Worm (Caenorhabditis elegans) whole organism, young adult: ENCODE data around the gene glb-30.

Experiments
- B0261.1 ChIP-seq: sonication (generic microtip); optimal IDR thresholded peaks from 2 replicates; lab custom pipeline; 2016; ENCODE audit warnings: mild to moderate bottlenecking, missing genetic modification characterization, moderate library complexity, missing compliant biosample characterization
- B0336.3 ChIP-seq: fragments of 200-800 bp; sonication (Bioruptor generic); IDR thresholded peaks from 2 replicates; pipeline ENCODE4 v1.3.6; 2022; ENCODE audit warnings: missing genetic modification characterization, missing compliant biosample characterization
- C17E4.6 ChIP-seq: fragments of 200-800 bp; sonication (Bioruptor generic); IDR thresholded peaks from 2 replicates; pipeline ENCODE4 v1.3.6; 2022; ENCODE audit warnings: missing genetic modification reagents, missing genetic modification characterization, missing compliant biosample characterization
- F10E7.11 ChIP-seq: sonication (generic microtip); optimal IDR thresholded peaks from 2 replicates; lab custom pipeline; 2017; ENCODE audit warnings: mild to moderate bottlenecking, missing genetic modification characterization, moderate library complexity, missing compliant biosample characterization
- F22D6.2 ChIP-seq: sonication (generic microtip); optimal IDR thresholded peaks from 2 replicates; lab custom pipeline; 2016; ENCODE audit warnings: mild to moderate bottlenecking, missing genetic modification characterization, missing compliant biosample characterization
- F23B12.7 ChIP-seq: sonication (generic microtip); optimal IDR thresholded peaks from 2 replicates; lab custom pipeline; 2017; ENCODE audit warnings: missing genetic modification characterization, mild to moderate bottlenecking, missing compliant biosample characterization, antibody characterized with exemption, moderate library complexity; ENCODE audit not compliant: insufficient read depth
- F49E8.2 ChIP-seq: sonication (generic microtip); optimal IDR thresholded peaks from 3 replicates; lab custom pipeline; 2017; ENCODE audit warnings: missing genetic modification characterization, mild to moderate bottlenecking, missing compliant biosample characterization, antibody characterized with exemption, moderate library complexity; ENCODE audit not compliant: insufficient read depth
- F52B5.7 ChIP-seq: sonication (generic microtip); optimal IDR thresholded peaks from 2 replicates; lab custom pipeline; 2016; ENCODE audit warnings: mild to moderate bottlenecking, missing genetic modification characterization, missing compliant biosample characterization
- F55B11.4 ChIP-seq: sonication (generic microtip); optimal IDR thresholded peaks from 2 replicates; lab custom pipeline; 2016; ENCODE audit warnings: missing compliant biosample characterization, missing genetic modification characterization, borderline replicate concordance; ENCODE audit not compliant: insufficient read depth
- F57C9.4 ChIP-seq: sonication (generic microtip); optimal IDR thresholded peaks from 2 replicates; lab custom pipeline; 2017; ENCODE audit warnings: mild to moderate bottlenecking, missing genetic modification characterization, missing compliant biosample characterization
- T26A5.8 ChIP-seq: sonication (generic microtip); optimal IDR thresholded peaks from 2 replicates; lab custom pipeline; 2016; ENCODE audit warnings: missing genetic modification characterization, missing compliant biosample characterization
- Y67H2A.10 ChIP-seq: fragments of 200-800 bp; sonication (Bioruptor generic); conservative IDR thresholded peaks from 2 replicates; pipeline ENCODE4 v1.3.6; 2022; ENCODE audit warnings: missing genetic modification reagents, missing genetic modification characterization, missing compliant biosample characterization
- Y95B8A.8 ChIP-seq: fragments of 200-800 bp; sonication (Bioruptor generic); IDR thresholded peaks from 2 replicates; pipeline ENCODE4 v1.3.6; 2022; ENCODE audit warnings: missing genetic modification reagents, missing genetic modification characterization, missing compliant biosample characterization
- ZK185.1 ChIP-seq: sonication (generic microtip); optimal IDR thresholded peaks from 2 replicates; lab custom pipeline; 2016; ENCODE audit warnings: mild to moderate bottlenecking, missing genetic modification characterization, missing compliant biosample characterization; ENCODE audit not compliant: poor library complexity, severe bottlenecking
- akir-1 ChIP-seq: fragments of 200-800 bp; sonication (Bioruptor generic); optimal IDR thresholded peaks from 2 replicates; lab custom pipeline; 2018; ENCODE audit warnings: mild to moderate bottlenecking, missing genetic modification characterization, moderate library complexity, missing compliant biosample characterization
- aptf-3 ChIP-seq: fragments of 200-800 bp; sonication (Bioruptor generic); IDR thresholded peaks from 2 replicates; pipeline ENCODE4 v1.3.6; 2022; ENCODE audit warnings: missing genetic modification characterization, missing compliant biosample characterization
- athp-1 ChIP-seq: sonication (generic microtip); optimal IDR thresholded peaks from 2 replicates; lab custom pipeline; 2017; ENCODE audit warnings: mild to moderate bottlenecking, missing genetic modification characterization, missing compliant biosample characterization
- attf-3 ChIP-seq: fragments of 200-800 bp; sonication (Bioruptor generic); conservative IDR thresholded peaks from 2 replicates; pipeline ENCODE4 v1.3.6; 2022; ENCODE audit warnings: missing genetic modification reagents, missing genetic modification characterization, missing compliant biosample characterization
- ccch-3 ChIP-seq: fragments of 200-800 bp; sonication (Bioruptor generic); optimal IDR thresholded peaks from 2 replicates; lab custom pipeline; 2018; ENCODE audit warnings: mild to moderate bottlenecking, missing genetic modification characterization, missing compliant biosample characterization
- ceh-100 ChIP-seq: fragments of 200-800 bp; sonication (Bioruptor generic); IDR thresholded peaks from 2 replicates; pipeline ENCODE4 v1.3.6; 2022; ENCODE audit warnings: missing genetic modification reagents, missing genetic modification characterization, missing compliant biosample characterization
- ceh-40 ChIP-seq: fragments of 200-800 bp; sonication (Bioruptor generic); IDR thresholded peaks from 2 replicates; pipeline ENCODE4 v1.3.6; 2022; ENCODE audit warnings: missing genetic modification characterization, missing compliant biosample characterization
- ceh-58 ChIP-seq: fragments of 200-800 bp; sonication (Bioruptor generic); IDR thresholded peaks from 2 replicates; pipeline ENCODE4 v1.3.6; 2022; ENCODE audit warnings: missing genetic modification characterization, missing compliant biosample characterization
- die-1 ChIP-seq: sonication (generic microtip); optimal IDR thresholded peaks from 2 replicates; lab custom pipeline; 2016; ENCODE audit warnings: missing genotype, mild to moderate bottlenecking, missing genetic modification characterization, missing compliant biosample characterization
- dpl-1 ChIP-seq: fragments of 150-350 bp; optimal IDR thresholded peaks from 2 replicates; lab custom pipeline; 2014; ENCODE audit warnings: missing biosample characterization, missing genetic modification reagents, missing genetic modification characterization
- egrh-3 ChIP-seq: fragments of 200-800 bp; sonication (Bioruptor generic); IDR thresholded peaks from 2 replicates; pipeline ENCODE4 v1.3.6; 2022; ENCODE audit warnings: missing genetic modification reagents, missing genetic modification characterization, missing compliant biosample characterization
- gei-17 ChIP-seq: fragments of 200-800 bp; sonication (Bioruptor generic); optimal IDR thresholded peaks from 2 replicates; lab custom pipeline; 2018; ENCODE audit warnings: mild to moderate bottlenecking, missing genetic modification characterization, missing compliant biosample characterization
- hlh-12 ChIP-seq: sonication (generic microtip); optimal IDR thresholded peaks from 2 replicates; lab custom pipeline; 2016; ENCODE audit warnings: missing genetic modification characterization, missing compliant biosample characterization
- let-526 ChIP-seq: fragments of 200-800 bp; sonication (Bioruptor generic); IDR thresholded peaks from 2 replicates; pipeline ENCODE4 v1.3.6; 2022; ENCODE audit warnings: missing genetic modification reagents, missing genetic modification characterization, missing compliant biosample characterization
- let-607 ChIP-seq, 2 experiments: fragments of 200-800 bp in 1 of 2; sonication (Bioruptor generic) in 1 of 2; sonication (generic microtip) in 1 of 2; optimal IDR thresholded peaks; 2 replicates each; lab custom pipeline; 2016 to 2018; ENCODE audit warnings: mild to moderate bottlenecking in 2 of 2, missing compliant biosample characterization in 2 of 2, missing genetic modification characterization in 2 of 2, moderate library complexity in 2 of 2, missing genotype in 1 of 2
- madf-10 ChIP-seq: sonication (generic microtip); optimal IDR thresholded peaks from 2 replicates; lab custom pipeline; 2016; ENCODE audit warnings: mild to moderate bottlenecking, missing genetic modification characterization, missing compliant biosample characterization
- mes-4 ChIP-seq: sonication (generic microtip); optimal IDR thresholded peaks from 2 replicates; lab custom pipeline; 2016; ENCODE audit warnings: missing genotype, missing genetic modification characterization, missing compliant biosample characterization
- mxl-1 ChIP-seq: sonication (generic microtip); optimal IDR thresholded peaks from 2 replicates; lab custom pipeline; 2016; ENCODE audit warnings: missing genetic modification characterization, missing compliant biosample characterization
- nhr-27 ChIP-seq: fragments of 200-800 bp; sonication (Bioruptor generic); optimal IDR thresholded peaks from 2 replicates; lab custom pipeline; 2018; ENCODE audit warnings: mild to moderate bottlenecking, missing genetic modification characterization, moderate library complexity, missing compliant biosample characterization
- pbrm-1 ChIP-seq: fragments of 200-800 bp; sonication (Bioruptor generic); IDR thresholded peaks from 2 replicates; pipeline ENCODE4 v1.3.6; 2022; ENCODE audit warnings: missing genetic modification reagents, missing genetic modification characterization, missing compliant biosample characterization
- rec-8 ChIP-seq, 2 experiments: sonication (generic microtip); optimal IDR thresholded peaks; 2 replicates each; lab custom pipeline; 2016; ENCODE audit warnings: mild to moderate bottlenecking in 2 of 2, missing genetic modification characterization in 2 of 2, missing genetic modification reagents in 2 of 2, missing genotype in 2 of 2, missing biosample characterization in 1 of 2, missing compliant biosample characterization in 1 of 2, moderate library complexity in 1 of 2
- sdz-38 ChIP-seq: sonication (generic microtip); optimal IDR thresholded peaks from 2 replicates; lab custom pipeline; 2016; ENCODE audit warnings: missing genotype, missing genetic modification characterization, missing compliant biosample characterization
- snpc-1.3 ChIP-seq: sonication (generic microtip); optimal IDR thresholded peaks from 2 replicates; lab custom pipeline; 2017; ENCODE audit warnings: missing genetic modification characterization, mild to moderate bottlenecking, missing compliant biosample characterization, antibody characterized with exemption, moderate library complexity, missing genotype, missing genetic modification reagents; ENCODE audit not compliant: insufficient read depth
- snpc-4 ChIP-seq, 5 experiments: fragments of 150-350 bp in 1 of 5; sonication (generic microtip) in 4 of 5; optimal IDR thresholded peaks; 2 replicates each; lab custom pipeline; 2014 to 2018; ENCODE audit warnings: missing genetic modification characterization in 5 of 5, missing biosample characterization in 3 of 5, antibody characterized with exemption in 2 of 5, mild to moderate bottlenecking in 2 of 5, missing compliant biosample characterization in 2 of 5, missing genotype in 2 of 5, moderate library complexity in 2 of 5, missing genetic modification reagents in 1 of 5
- tbp1 ChIP-seq: fragments of 200-800 bp; sonication (Bioruptor generic); optimal IDR thresholded peaks from 2 replicates; lab custom pipeline; 2018; ENCODE audit warnings: mild to moderate bottlenecking, missing genetic modification characterization, missing compliant biosample characterization
- tbx-9 ChIP-seq: sonication (generic microtip); optimal IDR thresholded peaks from 2 replicates; lab custom pipeline; 2016; ENCODE audit warnings: borderline replicate concordance, missing genetic modification characterization, inconsistent platforms, missing compliant biosample characterization
- zim-3 ChIP-seq: sonication (generic microtip); optimal IDR thresholded peaks from 2 replicates; lab custom pipeline; 2017; ENCODE audit warnings: mild to moderate bottlenecking, missing genetic modification characterization, moderate library complexity, missing compliant biosample characterization
- ztf-26 ChIP-seq: sonication (generic microtip); optimal IDR thresholded peaks from 2 replicates; lab custom pipeline; 2017; ENCODE audit warnings: missing genetic modification characterization, missing compliant biosample characterization
- ztf-28 ChIP-seq: fragments of 200-800 bp; sonication (Bioruptor generic); IDR thresholded peaks from 2 replicates; pipeline ENCODE4 v1.3.6; 2022; ENCODE audit warnings: missing genetic modification reagents, missing genetic modification characterization, missing compliant biosample characterization
- ztf-3 ChIP-seq: fragments of 200-800 bp; sonication (Bioruptor generic); optimal IDR thresholded peaks from 2 replicates; lab custom pipeline; 2018; ENCODE audit warnings: mild to moderate bottlenecking, missing genetic modification characterization, missing compliant biosample characterization
- ztf-6 ChIP-seq: fragments of 200-800 bp; sonication (Bioruptor generic); IDR thresholded peaks from 2 replicates; pipeline ENCODE4 v1.3.6; 2022; ENCODE audit warnings: missing genetic modification reagents, missing genetic modification characterization, missing compliant biosample characterization

glb-30 gene

ce11 chrIII:1616245-1617026 lies 52.0 kb downstream of the glb-30 start (continued):
- peak; percentile 53; the same call in 1 of the 2 replicates for TF ChIP-seq pbrm-1 (GFP tag; lab: Robert Waterston, UW)
- peak; percentile 26 for TF ChIP-seq die-1 (tag; lab: Kevin White, UChicago)
- TF ChIP-seq snpc-1.3 (tag; lab: Kevin White, UChicago): no peak
- no peak for TF ChIP-seq Y67H2A.10 (GFP tag; lab: Robert Waterston, UW)
- TF ChIP-seq F55B11.4 (tag; lab: Kevin White, UChicago): no peak
- no peak for TF ChIP-seq mes-4 (tag; lab: Kevin White, UChicago)
- TF ChIP-seq tbx-9 (tag; lab: Kevin White, UChicago): peak; percentile 37
- no peak for TF ChIP-seq ZK185.1 (tag; lab: Kevin White, UChicago)
- no peak for TF ChIP-seq egrh-3
- TF ChIP-seq ztf-6 (GFP tag; lab: Robert Waterston, UW): no peak
- peak; percentile 29 for TF ChIP-seq B0261.1 (tag; lab: Kevin White, UChicago)
- peak; percentile 29 for TF ChIP-seq ztf-3
- TF ChIP-seq zim-3: peak; percentile 51
- TF ChIP-seq ccch-3 (GFP tag; lab: Kevin White, UChicago): no peak
- TF ChIP-seq sdz-38 (tag; lab: Kevin White, UChicago): no peak
- no peak for TF ChIP-seq ceh-58
- peak; percentile 48 for TF ChIP-seq mxl-1 (tag; lab: Kevin White, UChicago)
- TF ChIP-seq T26A5.8 (tag; lab: Kevin White, UChicago): peak; percentile 39
- TF ChIP-seq let-526 (GFP tag; lab: Robert Waterston, UW): 0 out of 2 replicates have a peak, but pooled peaks have one; percentile 13
- TF ChIP-seq ceh-40 (GFP tag; lab: Robert Waterston, UW): peak; percentile 55; the same call in 1 of the 2 replicates
- no peak for TF ChIP-seq F22D6.2 (tag; lab: Kevin White, UChicago)
- TF ChIP-seq athp-1: peak; percentile 95
- TF ChIP-seq ztf-26 (tag; lab: Kevin White, UChicago): peak; percentile 82
- peak; percentile 36 for TF ChIP-seq dpl-1 (GFP tag; lab: Kevin White, UChicago)
- peak; percentile 90 for TF ChIP-seq F57C9.4 (tag; lab: Kevin White, UChicago)
- 0 out of 2 replicates have a peak, but pooled peaks have one; percentile 17 for TF ChIP-seq C17E4.6
- peak; percentile 93 for TF ChIP-seq F10E7.11 (tag; lab: Kevin White, UChicago)
- TF ChIP-seq aptf-3 (GFP tag; lab: Robert Waterston, UW): 0 out of 2 replicates have a peak, but pooled peaks have one; percentile 41
- no peak for TF ChIP-seq F23B12.7 (tag; lab: Kevin White, UChicago)
- TF ChIP-seq nhr-27 (tag; lab: Kevin White, UChicago): no peak
- no peak for TF ChIP-seq snpc-4 (GFP tag; optimal IDR thresholded peaks at IDR 0.05; lab: Kevin White, UChicago)
- TF ChIP-seq snpc-4 (tag; optimal IDR thresholded peaks at IDR 0.05; lab: Kevin White, UChicago): peak in 1 of 4 experiments; percentile 59
- TF ChIP-seq ztf-28 (GFP tag; lab: Robert Waterston, UW): no peak
- TF ChIP-seq let-607 (tag; optimal IDR thresholded peaks at IDR 0.05; lab: Kevin White, UChicago): peak in 1 of 2 experiments; percentile 47
- peak in 1 of 2 experiments; percentile 41 for TF ChIP-seq rec-8 (tag; optimal IDR thresholded peaks at IDR 0.05; lab: Kevin White, UChicago)
- peak; percentile 56; the same call in 1 of the 2 replicates for TF ChIP-seq Y95B8A.8 (GFP tag; lab: Robert Waterston, UW)
- TF ChIP-seq gei-17: peak; percentile 32
- TF ChIP-seq madf-10 (tag; lab: Kevin White, UChicago): peak; percentile 6
- peak; percentile 50; the same call in 1 of the 2 replicates for TF ChIP-seq ceh-100 (GFP tag; lab: Robert Waterston, UW)
- TF ChIP-seq B0336.3: peak; percentile 90
- peak; percentile 83 for TF ChIP-seq F49E8.2 (tag; lab: Kevin White, UChicago)
- TF ChIP-seq hlh-12 (tag; lab: Kevin White, UChicago): peak; percentile 35
- peak; percentile 55 for TF ChIP-seq tbp1 (GFP tag; lab: Kevin White, UChicago)
- TF ChIP-seq F52B5.7 (tag; lab: Kevin White, UChicago): peak; percentile 92
- TF ChIP-seq attf-3 (GFP tag; lab: Robert Waterston, UW): no peak
- no peak for TF ChIP-seq akir-1 (GFP tag; lab: Kevin White, UChicago)
